Worm (Caenorhabditis elegans) whole organism, L1 larva: ENCODE results near the gene idpc-7.

ENCODE experiments used
- alr-1 ChIP-seq: fragments of 200-800 bp; sonication (Bioruptor generic); optimal IDR thresholded peaks from 2 replicates; lab custom pipeline; 2018; ENCODE audit warnings: borderline replicate concordance, mild to moderate bottlenecking, missing genetic modification characterization, missing compliant biosample characterization
- ceh-90 ChIP-seq: sonication (generic microtip); optimal IDR thresholded peaks from 2 replicates; lab custom pipeline; 2016; ENCODE audit warnings: missing genetic modification characterization, missing compliant biosample characterization
- ces-1 ChIP-seq: fragments of 150-350 bp; optimal IDR thresholded peaks from 2 replicates; lab custom pipeline; 2014; ENCODE audit warnings: missing biosample characterization, missing genetic modification reagents, missing genetic modification characterization
- jun-1 ChIP-seq: fragments of 150-350 bp; optimal IDR thresholded peaks from 2 replicates; lab custom pipeline; 2014; ENCODE audit warnings: missing biosample characterization, missing genetic modification reagents, missing genetic modification characterization
- lsy-2 ChIP-seq, 2 experiments: fragments of 150-350 bp; optimal IDR thresholded peaks; 2 replicates each; lab custom pipeline; 2014; ENCODE audit warnings: missing biosample characterization in 2 of 2, missing genetic modification characterization in 2 of 2
- mab-9 ChIP-seq: fragments of 200-800 bp; sonication (Bioruptor generic); IDR thresholded peaks from 2 replicates; pipeline ENCODE4 v1.3.6; 2022; ENCODE audit warnings: missing genetic modification reagents, missing genetic modification characterization, missing compliant biosample characterization
- nhr-11 ChIP-seq: fragments of 150-350 bp; optimal IDR thresholded peaks from 2 replicates; lab custom pipeline; 2014; ENCODE audit warnings: missing biosample characterization, missing genetic modification characterization
- nhr-237 ChIP-seq: fragments of 150-350 bp; optimal IDR thresholded peaks from 2 replicates; lab custom pipeline; 2014; ENCODE audit warnings: missing biosample characterization, missing genetic modification characterization
- pag-3 ChIP-seq: sonication (generic microtip); optimal IDR thresholded peaks from 2 replicates; lab custom pipeline; 2017; ENCODE audit warnings: missing genetic modification characterization, mild to moderate bottlenecking, missing compliant biosample characterization, antibody characterized with exemption, borderline replicate concordance; ENCODE audit not compliant: insufficient read depth
- skn-1 ChIP-seq: fragments of 150-350 bp; optimal IDR thresholded peaks from 2 replicates; lab custom pipeline; 2014; ENCODE audit warnings: missing biosample characterization, missing genetic modification characterization

DNA sequence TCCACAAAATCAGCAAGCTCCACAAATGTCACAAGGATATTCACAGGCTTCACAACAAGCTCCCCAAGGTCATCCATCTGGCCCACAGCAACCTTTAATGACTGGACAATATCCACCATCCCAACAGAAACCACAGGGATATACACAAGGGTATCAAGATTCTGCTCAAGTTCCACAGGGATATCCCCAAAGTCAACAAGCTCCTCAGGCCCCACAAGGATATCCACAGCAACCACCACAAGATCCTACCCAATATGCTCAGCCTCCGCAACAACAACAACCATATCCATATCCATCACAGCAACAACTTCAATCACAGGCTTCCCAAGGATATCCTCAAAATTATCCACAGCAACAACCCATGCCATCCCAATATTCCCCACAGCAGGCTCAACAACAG is 2.1 kb downstream of the idpc-7 start:
- TF ChIP-seq ceh-90 (tag; lab: Kevin White, UChicago) (no peak), jun-1 (no peak), lsy-2 (tag; optimal IDR thresholded peaks at IDR 0.05; lab: Kevin White, UChicago) (no peak), nhr-237 (tag; lab: Kevin White, UChicago) (no peak), pag-3 (tag; lab: Kevin White, UChicago) (no peak), ces-1 (GFP tag; lab: Kevin White, UChicago) (no peak), alr-1 (tag; lab: Kevin White, UChicago) (no peak), nhr-11 (tag; lab: Kevin White, UChicago) (no peak), skn-1 (no peak), mab-9 (GFP tag; lab: Robert Waterston, UW) (no peak)
